Worm (Caenorhabditis elegans) whole organism, L3 larva: ENCODE results near the gene T08D10.4.

Source experiments
- R02D3.7 ChIP-seq: fragments of 150-350 bp; optimal IDR thresholded peaks from 2 replicates; lab custom pipeline; 2014; ENCODE audit warnings: missing biosample characterization, missing genetic modification characterization
- ama-1 ChIP-seq: fragments of 150-350 bp; optimal IDR thresholded peaks from 2 replicates; lab custom pipeline; 2018
- ceh-16 ChIP-seq: sonication (generic microtip); optimal IDR thresholded peaks from 2 replicates; lab custom pipeline; 2017; ENCODE audit warnings: missing biosample characterization, missing genetic modification characterization
- ceh-28 ChIP-seq: fragments of 150-350 bp; optimal IDR thresholded peaks from 2 replicates; lab custom pipeline; 2014; ENCODE audit warnings: missing biosample characterization, missing genetic modification reagents, missing genetic modification characterization
- ceh-9 ChIP-seq: sonication (generic microtip); optimal IDR thresholded peaks from 2 replicates; lab custom pipeline; 2018; ENCODE audit warnings: missing biosample characterization, missing genetic modification characterization
- egl-27 ChIP-seq: sonication (generic microtip); optimal IDR thresholded peaks from 4 replicates; lab custom pipeline; 2017; ENCODE audit warnings: missing biosample characterization, missing genetic modification reagents, missing genetic modification characterization
- egl-5 ChIP-seq: fragments of 150-350 bp; optimal IDR thresholded peaks from 2 replicates; lab custom pipeline; 2017; ENCODE audit warnings: missing biosample characterization, missing genetic modification reagents, missing genetic modification characterization, inconsistent platforms
- elt-1 ChIP-seq: fragments of 150-350 bp; optimal IDR thresholded peaks from 2 replicates; lab custom pipeline; 2014; ENCODE audit warnings: missing biosample characterization, missing genetic modification characterization
- elt-2 ChIP-seq: sonication (generic microtip); optimal IDR thresholded peaks from 2 replicates; lab custom pipeline; 2016; ENCODE audit warnings: missing genetic modification reagents, mild to moderate bottlenecking, missing genetic modification characterization, missing compliant biosample characterization
- elt-3 ChIP-seq, 3 experiments: fragments of 150-350 bp in 1 of 3; sonication (generic microtip) in 2 of 3; optimal IDR thresholded peaks; 2 replicates in 2 of 3; 4 replicates in 1 of 3; lab custom pipeline; 2014 to 2017; ENCODE audit warnings: missing biosample characterization in 3 of 3, missing genetic modification characterization in 3 of 3
- eor-1 ChIP-seq, 2 experiments: fragments of 150-350 bp; optimal IDR thresholded peaks; 2 replicates each; lab custom pipeline; 2014 to 2018; ENCODE audit warnings: missing biosample characterization in 2 of 2, missing genetic modification characterization in 2 of 2
- fkh-10 ChIP-seq: sonication (generic microtip); optimal IDR thresholded peaks from 2 replicates; lab custom pipeline; 2017; ENCODE audit warnings: missing biosample characterization, missing genetic modification reagents, missing genetic modification characterization
- fkh-2 ChIP-seq: fragments of 150-350 bp; optimal IDR thresholded peaks from 2 replicates; lab custom pipeline; 2014; ENCODE audit warnings: missing biosample characterization, missing genetic modification reagents, missing genetic modification characterization
- fos-1 ChIP-seq: fragments of 150-350 bp; optimal IDR thresholded peaks from 2 replicates; lab custom pipeline; 2014; ENCODE audit warnings: missing biosample characterization, missing genetic modification characterization
- hmg-11 ChIP-seq: sonication (generic microtip); optimal IDR thresholded peaks from 2 replicates; lab custom pipeline; 2016; ENCODE audit warnings: missing genetic modification characterization, missing compliant biosample characterization
- jun-1 ChIP-seq: fragments of 150-350 bp; optimal IDR thresholded peaks from 2 replicates; lab custom pipeline; 2014; ENCODE audit warnings: missing biosample characterization, missing genetic modification reagents, missing genetic modification characterization
- lin-15B ChIP-seq: fragments of 150-350 bp; optimal IDR thresholded peaks from 2 replicates; lab custom pipeline; 2014; ENCODE audit warnings: missing biosample characterization, missing genetic modification characterization
- lin-39 ChIP-seq: fragments of 150-350 bp; optimal IDR thresholded peaks from 2 replicates; lab custom pipeline; 2018; ENCODE audit warnings: missing biosample characterization, missing genetic modification reagents, missing genetic modification characterization
- mdl-1 ChIP-seq: fragments of 150-350 bp; optimal IDR thresholded peaks from 2 replicates; lab custom pipeline; 2014; ENCODE audit warnings: missing biosample characterization, missing genetic modification characterization
- mml-1 ChIP-seq: fragments of 150-350 bp; sonication (generic microtip); optimal IDR thresholded peaks from 3 replicates; lab custom pipeline; 2014; ENCODE audit warnings: missing biosample characterization, missing genetic modification characterization
- nhr-12 ChIP-seq: fragments of 150-350 bp; optimal IDR thresholded peaks from 2 replicates; lab custom pipeline; 2014; ENCODE audit warnings: missing biosample characterization, missing genetic modification characterization
- nhr-23 ChIP-seq: fragments of 150-350 bp; optimal IDR thresholded peaks from 2 replicates; lab custom pipeline; 2014; ENCODE audit warnings: missing biosample characterization, missing genetic modification reagents, missing genetic modification characterization
- nhr-237 ChIP-seq: fragments of 150-350 bp; optimal IDR thresholded peaks from 2 replicates; lab custom pipeline; 2014; ENCODE audit warnings: missing biosample characterization, missing genetic modification characterization
- nhr-25 ChIP-seq: sonication (generic microtip); optimal IDR thresholded peaks from 2 replicates; lab custom pipeline; 2017; ENCODE audit warnings: missing biosample characterization, missing genetic modification characterization
- nhr-28 ChIP-seq: fragments of 150-350 bp; optimal IDR thresholded peaks from 2 replicates; lab custom pipeline; 2014; ENCODE audit warnings: missing biosample characterization, missing genetic modification characterization
- nhr-67 ChIP-seq: fragments of 150-350 bp; optimal IDR thresholded peaks from 2 replicates; lab custom pipeline; 2014; ENCODE audit warnings: missing biosample characterization, missing genetic modification characterization
- nhr-76 ChIP-seq: fragments of 150-350 bp; sonication (generic microtip); optimal IDR thresholded peaks from 5 replicates; lab custom pipeline; 2014; ENCODE audit warnings: missing biosample characterization, missing genetic modification characterization
- pha-4 ChIP-seq: fragments of 150-350 bp; optimal IDR thresholded peaks from 2 replicates; lab custom pipeline; 2014; ENCODE audit warnings: missing biosample characterization, missing genetic modification reagents, missing genetic modification characterization
- pqm-1 ChIP-seq: fragments of 150-350 bp; optimal IDR thresholded peaks from 2 replicates; lab custom pipeline; 2017; ENCODE audit warnings: missing biosample characterization, missing genetic modification characterization, inconsistent platforms
- sea-2 ChIP-seq: fragments of 150-350 bp; sonication (generic microtip); optimal IDR thresholded peaks from 4 replicates; lab custom pipeline; 2014; ENCODE audit warnings: missing biosample characterization, missing genetic modification reagents, missing genetic modification characterization
- snpc-4 ChIP-seq: fragments of 150-350 bp; optimal IDR thresholded peaks from 2 replicates; lab custom pipeline; 2014; ENCODE audit warnings: missing biosample characterization, missing genetic modification characterization
- tbx-2 ChIP-seq: sonication (generic microtip); optimal IDR thresholded peaks from 2 replicates; lab custom pipeline; 2016; ENCODE audit warnings: mild to moderate bottlenecking, missing genetic modification characterization, missing compliant biosample characterization
- unc-39 ChIP-seq: sonication (generic microtip); optimal IDR thresholded peaks from 4 replicates; lab custom pipeline; 2017; ENCODE audit warnings: missing biosample characterization, missing genetic modification characterization
- unc-62 ChIP-seq: fragments of 150-350 bp; sonication (generic microtip); optimal IDR thresholded peaks from 4 replicates; lab custom pipeline; 2014; ENCODE audit warnings: missing biosample characterization, missing genetic modification reagents, missing genetic modification characterization
- ztf-11 ChIP-seq: fragments of 150-350 bp; optimal IDR thresholded peaks from 2 replicates; lab custom pipeline; 2014; ENCODE audit warnings: missing biosample characterization, missing genetic modification characterization

Gene T08D10.4

DNA sequence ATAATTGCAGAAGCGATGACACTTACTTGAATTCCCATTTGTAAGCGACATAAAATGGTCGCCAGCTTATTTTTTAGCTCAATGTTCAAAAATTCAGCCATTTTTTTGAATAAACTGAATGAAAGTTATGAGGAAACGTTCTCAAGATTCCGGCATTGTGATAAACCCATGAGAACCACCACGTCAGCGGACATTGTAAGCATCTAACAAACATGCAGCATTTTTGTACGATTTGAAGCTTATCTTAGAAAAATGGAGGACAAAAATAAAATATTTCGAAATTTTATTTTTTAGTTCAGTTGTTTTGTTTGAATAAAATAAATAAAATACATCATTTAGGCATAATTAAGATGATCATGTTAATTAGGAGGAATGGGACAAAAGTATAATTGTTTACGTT is at the start of gene T08D10.4:
T08D10.4 (minus strand) TSS at position 101 of the 400 bp plus-strand sequence.
- no peak for TF ChIP-seq sea-2 (GFP tag; lab: Kevin White, UChicago)
- TF ChIP-seq egl-5: no peak
- no peak for TF ChIP-seq elt-1 (tag; lab: Kevin White, UChicago)

DNA sequence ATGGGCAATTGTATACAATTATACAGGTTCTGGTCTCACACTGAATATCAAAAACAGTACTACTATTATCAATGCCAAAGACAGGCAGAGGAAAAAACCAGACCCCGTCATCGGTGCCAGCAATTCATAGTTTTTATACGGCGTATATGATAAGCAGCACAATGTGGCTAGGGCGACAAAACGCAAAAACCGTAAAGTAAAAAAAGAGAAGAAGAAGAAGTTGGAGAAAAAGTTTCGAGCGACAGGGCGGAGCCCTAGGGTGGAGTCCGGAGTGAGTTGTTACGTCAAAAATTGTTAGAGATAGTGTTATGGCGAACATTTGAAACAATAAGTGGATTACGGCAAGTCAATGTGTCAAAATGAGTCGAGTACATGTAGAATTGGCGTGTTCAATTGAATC is 48.5 kb upstream of the T08D10.4 start:
- TF ChIP-seq egl-5 (no peak), ceh-9 (tag; lab: Kevin White, UChicago) (no peak), elt-2 (peak; percentile 67), fos-1 (tag; lab: Kevin White, UChicago) (no peak), lin-15B (tag; lab: Kevin White, UChicago) (no peak), ceh-28 (tag; lab: Kevin White, UChicago) (no peak), sea-2 (GFP tag; lab: Kevin White, UChicago) (no peak), nhr-67 (tag; lab: Kevin White, UChicago) (no peak), pqm-1 (tag; lab: Kevin White, UChicago) (peak; percentile 2), pha-4 (no peak)

DNA sequence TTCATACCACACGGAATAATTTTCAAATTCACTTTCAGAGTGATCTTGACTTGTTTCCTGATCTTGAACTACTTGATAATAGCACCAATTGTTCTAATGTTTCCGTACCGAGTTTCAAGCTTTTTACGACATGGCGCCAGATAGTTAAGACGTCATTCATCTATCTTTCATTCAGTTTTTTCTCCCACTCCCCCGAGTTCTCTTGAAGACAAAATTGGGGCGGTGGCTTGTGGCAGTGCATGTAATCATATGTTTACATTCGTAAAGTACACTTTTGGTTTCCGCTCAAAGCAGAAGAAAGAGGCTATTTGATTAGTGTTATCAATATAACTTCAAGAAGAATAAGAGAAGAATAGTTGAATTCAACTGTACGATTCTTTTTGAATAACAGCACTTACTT is 46.4 kb upstream of the T08D10.4 start:
- TF ChIP-seq pqm-1 (tag; lab: Kevin White, UChicago) (peak; percentile 36), nhr-237 (tag; lab: Kevin White, UChicago) (no peak), elt-3 (tag; optimal IDR thresholded peaks at IDR 0.05; lab: Kevin White, UChicago) (no peak), ceh-28 (tag; lab: Kevin White, UChicago) (no peak), fkh-10 (GFP tag; lab: Kevin White, UChicago) (no peak), nhr-23 (tag; lab: Kevin White, UChicago) (no peak), nhr-67 (tag; lab: Kevin White, UChicago) (no peak), eor-1 (tag; optimal IDR thresholded peaks at IDR 0.05; lab: Kevin White, UChicago) (no peak), nhr-25 (no peak), sea-2 (GFP tag; lab: Kevin White, UChicago) (no peak), hmg-11 (tag; lab: Kevin White, UChicago) (no peak), elt-1 (tag; lab: Kevin White, UChicago) (no peak), elt-2 (peak; percentile 45), unc-62 (GFP tag; lab: Kevin White, UChicago) (no peak), tbx-2 (no peak), unc-39 (no peak)

DNA sequence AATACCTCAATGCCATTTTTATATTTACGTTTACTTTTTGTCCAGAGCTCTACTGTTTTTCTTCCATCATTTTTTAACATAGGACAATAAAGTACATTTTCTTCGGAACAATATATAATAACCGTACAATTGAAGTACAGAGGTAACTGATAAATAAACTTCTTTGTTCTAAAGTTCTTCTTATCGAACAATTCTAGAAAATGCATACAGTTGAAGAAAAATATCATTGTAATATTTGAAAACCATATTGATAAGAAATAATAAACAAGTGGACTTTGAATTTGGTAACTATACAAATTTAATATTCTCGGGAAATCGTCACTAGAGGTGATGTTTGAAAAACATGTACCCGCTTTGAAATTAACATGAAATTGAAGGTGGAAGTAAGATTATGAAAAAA is 43.5 kb upstream of the T08D10.4 start:
- TF ChIP-seq egl-27 (tag; lab: Kevin White, UChicago) (no peak), nhr-25 (no peak), nhr-76 (tag; lab: Kevin White, UChicago) (no peak), elt-2 (peak; percentile 32), unc-62 (GFP tag; lab: Kevin White, UChicago) (no peak), pha-4 (peak; percentile 42), ama-1 (lab: Kevin White, UChicago) (no peak), egl-5 (no peak), mml-1 (no peak), ceh-28 (tag; lab: Kevin White, UChicago) (no peak), pqm-1 (tag; lab: Kevin White, UChicago) (peak; percentile 66), nhr-23 (tag; lab: Kevin White, UChicago) (no peak), mdl-1 (tag; lab: Kevin White, UChicago) (no peak), ztf-11 (tag; lab: Kevin White, UChicago) (no peak), ceh-9 (tag; lab: Kevin White, UChicago) (no peak)

DNA sequence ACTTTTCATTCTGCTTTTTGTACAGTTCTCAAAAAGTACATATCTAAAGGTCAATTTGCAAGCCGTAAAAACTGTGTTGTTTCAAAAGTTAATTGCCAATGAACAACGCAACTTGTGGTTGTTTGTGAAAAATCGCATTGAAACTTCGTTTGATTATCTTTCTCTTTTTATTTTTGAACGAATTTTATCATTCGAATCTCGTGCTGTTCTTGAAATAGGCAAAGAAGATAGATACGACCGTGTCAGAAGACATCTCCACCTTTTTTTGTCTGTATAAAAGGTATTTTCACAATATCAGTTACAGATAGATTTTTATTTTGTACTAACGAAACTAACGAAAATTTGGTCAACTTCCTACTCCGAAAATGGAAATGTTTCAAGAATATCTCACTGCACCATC is 41.4 kb upstream of the T08D10.4 start, which contains the start of gene C49F5.7:
C49F5.7 (plus strand) TSS at position 301 of the 400 bp plus-strand sequence.
- no peak for TF ChIP-seq elt-1 (tag; lab: Kevin White, UChicago)
- no peak for TF ChIP-seq pqm-1 (tag; lab: Kevin White, UChicago)
- TF ChIP-seq fkh-2: no peak
- no peak for TF ChIP-seq ceh-16
- no peak for TF ChIP-seq elt-3 (tag; optimal IDR thresholded peaks at IDR 0.05; lab: Kevin White, UChicago)
- TF ChIP-seq R02D3.7 (tag; lab: Kevin White, UChicago): no peak
- no peak for TF ChIP-seq nhr-28 (tag; lab: Kevin White, UChicago)
- no peak for TF ChIP-seq hmg-11 (tag; lab: Kevin White, UChicago)
- no peak for TF ChIP-seq jun-1
- no peak for TF ChIP-seq nhr-12
- TF ChIP-seq snpc-4: no peak
- TF ChIP-seq lin-15B (tag; lab: Kevin White, UChicago): no peak
- no peak for TF ChIP-seq lin-39
